Worm (Caenorhabditis elegans) whole organism, early embryonic: ENCODE data around the gene unc-64.
"Not testable (repeated sequence)": the region's sequence is repeated elsewhere in the genome, so short reads cannot be mapped to it uniquely, and the experiment has no call there.

Source experiments
- B0310.2 ChIP-seq: sonication (generic microtip); optimal IDR thresholded peaks from 2 replicates; lab custom pipeline; 2016; ENCODE audit warnings: mild to moderate bottlenecking, missing genetic modification characterization, missing compliant biosample characterization
- F13C5.2 ChIP-seq: sonication (generic microtip); optimal IDR thresholded peaks from 2 replicates; lab custom pipeline; 2017; ENCODE audit warnings: mild to moderate bottlenecking, missing genetic modification characterization, inconsistent platforms, missing compliant biosample characterization
- aly-1 ChIP-seq: sonication (generic microtip); optimal IDR thresholded peaks from 2 replicates; lab custom pipeline; 2016; ENCODE audit warnings: missing genetic modification characterization, missing compliant biosample characterization
- ama-1 ChIP-seq: fragments of 150-350 bp; optimal IDR thresholded peaks from 2 replicates; lab custom pipeline; 2014
- ceh-13 ChIP-seq: fragments of 200-800 bp; sonication (Bioruptor generic); optimal IDR thresholded peaks from 2 replicates; lab custom pipeline; 2018; ENCODE audit warnings: mild to moderate bottlenecking, missing genetic modification characterization, missing compliant biosample characterization
- ceh-36 ChIP-seq: sonication (generic microtip); optimal IDR thresholded peaks from 2 replicates; lab custom pipeline; 2016; ENCODE audit warnings: missing genetic modification characterization, inconsistent platforms, missing compliant biosample characterization
- ets-7 ChIP-seq: sonication (generic microtip); optimal IDR thresholded peaks from 2 replicates; lab custom pipeline; 2016; ENCODE audit warnings: missing genotype, missing genetic modification characterization, missing compliant biosample characterization
- flt-1 ChIP-seq: fragments of 200-800 bp; sonication (Bioruptor generic); IDR thresholded peaks from 2 replicates; pipeline ENCODE4 v1.3.6; 2022; ENCODE audit warnings: missing genetic modification characterization, missing compliant biosample characterization
- hmbx-1 ChIP-seq: sonication (generic microtip); optimal IDR thresholded peaks from 2 replicates; lab custom pipeline; 2016; ENCODE audit warnings: mild to moderate bottlenecking, missing genetic modification characterization, missing compliant biosample characterization
- hmg-4 ChIP-seq: fragments of 200-800 bp; sonication (Bioruptor generic); optimal IDR thresholded peaks from 2 replicates; lab custom pipeline; 2018; ENCODE audit warnings: mild to moderate bottlenecking, missing genetic modification characterization, missing compliant biosample characterization
- hnd-1 ChIP-seq: sonication (generic microtip); optimal IDR thresholded peaks from 2 replicates; lab custom pipeline; 2016; ENCODE audit warnings: missing genetic modification characterization, missing compliant biosample characterization
- pes-1 ChIP-seq: fragments of 200-800 bp; sonication (Bioruptor generic); IDR thresholded peaks from 2 replicates; pipeline ENCODE4 v1.3.6; 2022; ENCODE audit warnings: missing genetic modification reagents, missing genetic modification characterization, missing compliant biosample characterization
- scrt-1 ChIP-seq: fragments of 200-800 bp; sonication (Bioruptor generic); IDR thresholded peaks from 2 replicates; pipeline ENCODE4 v1.3.6; 2022; ENCODE audit warnings: missing genetic modification characterization, missing compliant biosample characterization
- sea-1 ChIP-seq: fragments of 200-800 bp; sonication (Bioruptor generic); conservative IDR thresholded peaks from 2 replicates; pipeline ENCODE4 v1.3.6; 2022; ENCODE audit warnings: missing genetic modification characterization, missing compliant biosample characterization
- tbx-11 ChIP-seq: fragments of 200-800 bp; sonication (Bioruptor generic); IDR thresholded peaks from 2 replicates; pipeline ENCODE4 v1.3.6; 2022; ENCODE audit warnings: missing genetic modification characterization, missing compliant biosample characterization
- tbx-37 ChIP-seq: fragments of 200-800 bp; sonication (Bioruptor generic); conservative IDR thresholded peaks from 2 replicates; pipeline ENCODE4 v1.3.6; 2022; ENCODE audit warnings: missing genetic modification reagents, missing genetic modification characterization, missing compliant biosample characterization
- tra-4 ChIP-seq: sonication (generic microtip); optimal IDR thresholded peaks from 2 replicates; lab custom pipeline; 2017; ENCODE audit warnings: missing genetic modification characterization, missing compliant biosample characterization

unc-64 gene

DNA sequence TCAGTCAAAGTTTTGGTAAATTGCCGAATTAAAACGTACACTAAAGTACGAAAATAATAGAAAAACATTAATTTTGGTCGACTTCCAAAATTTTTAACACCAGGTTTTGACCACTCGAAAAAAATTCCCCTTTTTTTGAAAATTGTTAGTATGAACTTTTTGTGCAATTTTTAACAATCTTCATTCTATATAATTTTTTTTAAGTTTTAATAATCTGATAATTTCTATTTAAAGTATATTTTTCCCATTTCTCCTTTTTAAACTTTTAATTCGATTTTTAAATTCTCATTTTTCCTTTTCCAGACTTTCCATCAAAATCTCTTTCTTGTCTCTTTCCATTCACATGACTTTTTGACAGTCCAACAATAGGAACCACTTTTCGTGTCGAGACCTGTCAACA is at the start of gene unc-64:
Gene unc-64 (plus strand): TSS at position 301 of the 400 bp plus-strand sequence.
- TF ChIP-seq F13C5.2 (tag; lab: Kevin White, UChicago) = no peak
- no peak for TF ChIP-seq hnd-1 (tag; lab: Kevin White, UChicago)
- TF ChIP-seq tbx-37 (GFP tag; lab: Robert Waterston, UW) = no peak
- TF ChIP-seq ceh-36 (tag; lab: Kevin White, UChicago) = no peak
- TF ChIP-seq flt-1 (GFP tag; lab: Robert Waterston, UW) = no peak
- no peak for TF ChIP-seq B0310.2
- no peak for TF ChIP-seq ama-1 (lab: Kevin White, UChicago)
- TF ChIP-seq pes-1 = no peak
- TF ChIP-seq ets-7 (tag; lab: Kevin White, UChicago) = no peak
- no peak for TF ChIP-seq ceh-13 (GFP tag; lab: Kevin White, UChicago)
- no peak for TF ChIP-seq sea-1 (GFP tag; lab: Robert Waterston, UW)

DNA sequence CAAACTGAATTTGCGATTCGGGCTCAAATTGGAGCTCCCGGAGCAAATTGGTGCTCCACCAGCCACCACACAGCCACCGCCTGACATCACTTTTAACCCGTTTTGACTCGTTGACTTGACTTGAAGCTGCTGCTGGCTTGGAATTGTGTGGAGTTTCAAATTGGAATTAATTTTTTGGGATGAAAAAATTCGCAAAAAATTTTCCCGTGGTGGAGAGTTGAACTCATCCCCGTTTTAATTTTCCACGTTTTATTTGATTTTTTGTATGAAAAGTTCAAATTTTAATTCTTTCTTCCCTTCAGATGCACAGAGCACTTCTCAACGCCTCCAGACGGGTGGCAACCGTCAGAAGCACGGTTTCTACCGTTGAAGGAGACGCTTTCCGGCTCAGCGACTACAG is 31.8 kb upstream of the unc-64 start, which contains the start of gene Y43F4A.4:
Gene Y43F4A.4 (plus strand): TSS at position 301 of the 400 bp plus-strand sequence.
- not testable (repeated sequence) for TF ChIP-seq ceh-36 (tag; lab: Kevin White, UChicago); hmbx-1; pes-1

DNA sequence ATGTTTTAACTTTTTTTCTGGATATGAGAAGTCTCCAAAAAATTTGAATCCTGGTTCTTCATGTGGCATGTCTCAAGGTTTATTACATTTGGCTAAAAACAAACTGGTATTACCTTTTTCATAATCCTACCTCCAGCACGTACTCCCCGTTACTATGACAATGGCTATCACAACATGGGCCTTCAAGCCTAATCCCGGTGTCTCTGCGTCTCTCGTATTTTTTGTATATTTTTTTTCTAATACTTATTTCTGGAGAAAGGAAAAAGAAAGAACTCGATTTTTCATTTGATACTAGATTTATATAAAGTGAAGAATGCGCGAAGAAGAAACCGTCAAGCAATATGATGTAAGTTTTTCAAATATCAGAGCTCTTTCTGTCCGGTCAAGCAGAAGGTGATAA is 30.8 kb upstream of the unc-64 start, which contains the start of gene anoh-1:
Gene anoh-1 (plus strand): TSS at position 301 of the 400 bp plus-strand sequence.
- TF ChIP-seq tbx-11 (GFP tag; lab: Robert Waterston, UW) = no peak
- TF ChIP-seq ceh-13 (GFP tag; lab: Kevin White, UChicago) = no peak
- TF ChIP-seq tbx-37 (GFP tag; lab: Robert Waterston, UW) = no peak
- no peak for TF ChIP-seq aly-1 (tag; lab: Kevin White, UChicago)

DNA sequence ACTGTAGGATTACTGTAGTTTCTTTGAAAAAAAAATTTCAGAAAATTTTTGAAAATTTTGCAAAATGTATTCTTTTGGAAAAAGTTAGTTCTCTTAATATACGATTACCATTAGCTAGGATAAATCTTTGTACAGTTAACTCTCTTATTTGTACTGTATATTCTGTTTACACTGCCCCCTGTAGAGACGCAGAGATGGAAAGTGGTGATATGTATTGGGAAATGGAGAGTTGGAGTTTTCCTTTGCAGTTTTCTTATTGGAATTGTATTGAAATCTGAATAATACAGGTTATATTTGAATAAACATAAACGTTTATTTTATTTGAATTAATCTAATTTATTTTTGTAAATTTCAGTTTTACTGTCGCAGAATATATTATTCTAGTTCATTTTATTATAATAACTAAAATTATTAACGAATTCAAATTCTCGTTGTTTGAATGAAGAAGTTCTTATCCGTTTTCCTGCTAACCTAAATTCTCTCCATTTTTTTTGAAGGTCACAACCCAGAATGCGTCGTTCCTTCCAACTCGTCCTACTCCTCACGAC is 22.8 kb upstream of the unc-64 start, which contains the start of gene F56A8.9:
Gene F56A8.9 (plus strand): TSS at position 498 of the 548 bp plus-strand sequence.
- TF ChIP-seq F13C5.2 (tag; lab: Kevin White, UChicago) (no peak), ceh-36 (tag; lab: Kevin White, UChicago) (no peak), hnd-1 (tag; lab: Kevin White, UChicago) (no peak), ceh-13 (GFP tag; lab: Kevin White, UChicago) (no peak), tra-4 (tag; lab: Kevin White, UChicago) (no peak), hmbx-1 (no peak), scrt-1 (GFP tag; lab: Robert Waterston, UW) (no peak), aly-1 (tag; lab: Kevin White, UChicago) (no peak)

DNA sequence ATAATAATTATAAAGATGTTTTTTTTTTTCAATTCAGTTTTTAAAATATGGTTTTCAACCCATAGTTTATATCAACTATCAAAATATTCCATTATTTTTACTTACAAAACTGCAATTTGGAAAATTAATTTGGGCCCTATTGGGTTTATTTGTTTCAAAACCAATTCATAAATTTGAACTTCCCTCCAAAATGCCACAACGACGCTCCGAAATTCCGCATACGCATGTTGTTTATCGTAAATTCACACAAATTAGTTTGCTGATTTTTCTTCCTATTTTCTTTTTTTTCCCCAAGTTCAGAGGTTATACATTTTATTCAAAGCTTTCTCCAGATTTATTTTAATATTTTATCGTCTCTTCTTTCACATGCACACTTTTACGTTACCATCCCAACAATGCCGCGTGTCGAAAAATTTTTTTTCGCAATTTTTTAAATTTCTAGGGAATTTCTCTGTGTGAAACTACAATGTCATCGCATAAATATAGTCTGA is 20.6 kb upstream of the unc-64 start, which contains the start of gene F56A8.3:
Gene F56A8.3 (plus strand): TSS at position 441 of the 491 bp plus-strand sequence.
- no peak for TF ChIP-seq B0310.2
- TF ChIP-seq F13C5.2 (tag; lab: Kevin White, UChicago) = peak; percentile 39

DNA sequence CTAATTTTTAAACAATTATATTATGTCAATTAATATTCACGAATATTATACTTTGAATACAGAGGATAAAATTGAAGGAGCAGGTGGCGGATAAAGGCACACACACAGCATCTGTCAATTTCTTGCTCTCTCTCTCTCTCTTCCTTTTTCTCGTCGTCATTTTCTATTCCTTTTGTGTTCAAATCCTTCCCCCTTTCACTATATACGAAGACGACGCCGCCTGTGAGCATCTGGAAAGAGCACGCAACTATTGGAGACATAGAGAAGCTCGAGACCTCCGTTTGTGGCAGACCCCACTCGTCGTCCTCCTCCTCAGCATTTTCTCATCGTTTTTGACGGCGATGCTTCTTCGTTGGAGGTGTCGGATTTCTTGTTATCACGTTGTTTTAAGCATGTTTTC is 18.9 kb upstream of the unc-64 start:
- TF ChIP-seq tra-4 (tag; lab: Kevin White, UChicago) = no peak
- TF ChIP-seq hmg-4 = peak; percentile 30

DNA sequence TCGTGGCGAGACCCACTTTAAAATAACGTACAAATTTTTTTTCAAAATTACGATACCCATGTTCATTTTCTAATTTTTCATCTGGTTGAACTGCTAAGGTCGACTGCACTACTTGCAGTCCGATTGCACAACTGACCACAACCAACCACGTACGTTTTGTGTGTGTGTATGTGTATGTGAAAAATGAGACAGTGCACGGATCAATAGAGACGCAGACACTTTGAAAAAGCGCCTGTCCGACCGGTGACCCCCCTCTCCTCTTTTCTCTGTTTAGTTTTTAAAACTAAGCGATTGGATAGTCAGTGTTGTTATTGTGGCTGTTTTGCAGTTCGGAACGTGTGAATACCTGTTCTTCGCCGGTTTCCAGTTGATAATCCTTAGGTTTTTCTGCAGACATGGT is 18.3 kb upstream of the unc-64 start:
- TF ChIP-seq pes-1 (0 out of 2 replicates have a peak, but pooled peaks have one; percentile 25), B0310.2 (no peak)

DNA sequence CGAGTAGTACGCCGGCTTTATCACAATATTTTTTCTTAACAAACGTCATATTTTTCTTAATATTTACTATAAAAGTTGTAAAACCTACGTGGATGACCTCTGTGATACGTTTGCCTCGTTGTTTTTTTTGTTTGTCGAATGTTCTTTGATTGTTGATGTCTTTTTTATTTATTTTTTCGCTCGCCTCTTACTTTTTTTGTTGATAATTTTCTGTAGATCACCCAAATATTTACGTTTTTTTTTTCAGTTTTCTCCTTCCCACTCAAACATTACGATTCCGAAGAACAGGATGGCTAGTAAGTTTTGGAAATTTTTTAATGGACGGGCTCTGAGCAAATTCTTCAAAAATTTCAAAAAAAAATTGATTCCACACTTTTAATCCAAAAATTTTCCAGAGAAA is 16.7 kb upstream of the unc-64 start:
- TF ChIP-seq ets-7 (tag; lab: Kevin White, UChicago) = no peak
- TF ChIP-seq ceh-13 (GFP tag; lab: Kevin White, UChicago) = no peak
- no peak for TF ChIP-seq sea-1 (GFP tag; lab: Robert Waterston, UW)
- TF ChIP-seq scrt-1 (GFP tag; lab: Robert Waterston, UW) = no peak
- no peak for TF ChIP-seq tbx-11 (GFP tag; lab: Robert Waterston, UW)
- TF ChIP-seq hmbx-1 = no peak

DNA sequence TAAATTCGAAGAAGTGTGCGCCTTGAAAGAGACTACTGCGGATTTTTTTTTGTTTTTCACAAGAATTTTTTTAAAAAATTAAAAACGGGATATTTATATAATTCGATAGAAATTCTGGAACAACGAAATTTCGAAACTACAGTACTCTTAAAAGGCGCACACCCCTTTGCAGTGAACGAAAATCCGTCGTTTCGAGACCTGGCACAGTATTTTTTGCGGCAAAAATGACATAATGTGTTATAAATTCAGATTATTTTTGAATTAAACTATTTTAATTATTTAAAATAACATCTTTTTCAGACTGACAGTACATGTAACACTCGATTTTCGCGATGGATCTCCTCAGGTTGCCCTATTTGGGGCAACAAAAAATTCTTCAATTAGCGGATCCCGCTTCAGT is 14.1 kb upstream of the unc-64 start, which contains the start of gene F56A8.4:
Gene F56A8.4 (plus strand): TSS at position 301 of the 400 bp plus-strand sequence.
- TF ChIP-seq ets-7 (tag; lab: Kevin White, UChicago) = no peak
- no peak for TF ChIP-seq tbx-11 (GFP tag; lab: Robert Waterston, UW)
- TF ChIP-seq F13C5.2 (tag; lab: Kevin White, UChicago) = no peak
- no peak for TF ChIP-seq sea-1 (GFP tag; lab: Robert Waterston, UW)
- TF ChIP-seq B0310.2 = no peak
- no peak for TF ChIP-seq scrt-1 (GFP tag; lab: Robert Waterston, UW)
- TF ChIP-seq tbx-37 (GFP tag; lab: Robert Waterston, UW) = no peak
- TF ChIP-seq tra-4 (tag; lab: Kevin White, UChicago) = no peak
- TF ChIP-seq flt-1 (GFP tag; lab: Robert Waterston, UW) = no peak
